Worm (Caenorhabditis elegans) whole organism, L4 larva: ENCODE measurements around the gene F54B11.11.
A peak's percentile ranks its signal among the peaks of the same experiment; 100 is the strongest.

Source experiments
- D1046.2 ChIP-seq: fragments of 200-800 bp; sonication (Bioruptor generic); IDR thresholded peaks from 2 replicates; pipeline ENCODE4 v1.3.6; 2022; ENCODE audit warnings: missing genetic modification characterization, missing compliant biosample characterization
- F26F4.8 ChIP-seq: fragments of 200-800 bp; sonication (Bioruptor generic); conservative IDR thresholded peaks from 2 replicates; pipeline ENCODE4 v1.3.6; 2022; ENCODE audit warnings: missing genetic modification characterization, missing compliant biosample characterization
- F37D6.2 ChIP-seq: sonication (generic microtip); optimal IDR thresholded peaks from 2 replicates; lab custom pipeline; 2016; ENCODE audit warnings: mild to moderate bottlenecking, missing genetic modification characterization, missing compliant biosample characterization
- T20F7.1 ChIP-seq: fragments of 200-800 bp; sonication (Bioruptor generic); optimal IDR thresholded peaks from 2 replicates; lab custom pipeline; 2018; ENCODE audit warnings: mild to moderate bottlenecking, missing genetic modification characterization, missing compliant biosample characterization
- Y105C5A.15 ChIP-seq: fragments of 200-800 bp; sonication (Bioruptor generic); IDR thresholded peaks from 2 replicates; pipeline ENCODE4 v1.3.6; 2022; ENCODE audit warnings: missing genetic modification characterization, missing compliant biosample characterization
- Y5F2A.4 ChIP-seq: fragments of 200-800 bp; sonication (Bioruptor generic); optimal IDR thresholded peaks from 2 replicates; lab custom pipeline; 2018; ENCODE audit warnings: mild to moderate bottlenecking, missing genetic modification characterization, missing compliant biosample characterization
- ZK546.5 ChIP-seq, 2 experiments: sonication (generic microtip); optimal IDR thresholded peaks; 2 replicates each; lab custom pipeline; 2017; ENCODE audit warnings: missing biosample characterization in 2 of 2, missing genetic modification characterization in 2 of 2
- attf-4 ChIP-seq: sonication (generic microtip); optimal IDR thresholded peaks from 3 replicates; lab custom pipeline; 2017; ENCODE audit warnings: missing biosample characterization, missing genetic modification characterization
- ceh-28 ChIP-seq: fragments of 150-350 bp; optimal IDR thresholded peaks from 2 replicates; lab custom pipeline; 2014; ENCODE audit warnings: missing biosample characterization, missing genetic modification reagents, missing genetic modification characterization
- ceh-32 ChIP-seq: sonication (generic microtip); optimal IDR thresholded peaks from 2 replicates; lab custom pipeline; 2016; ENCODE audit warnings: mild to moderate bottlenecking, missing genetic modification characterization, missing compliant biosample characterization; ENCODE audit not compliant: poor library complexity
- ceh-62 ChIP-seq: sonication (generic microtip); optimal IDR thresholded peaks from 2 replicates; lab custom pipeline; 2017; ENCODE audit warnings: missing biosample characterization, missing genetic modification characterization
- ceh-82 ChIP-seq: sonication (generic microtip); optimal IDR thresholded peaks from 2 replicates; lab custom pipeline; 2017; ENCODE audit warnings: missing biosample characterization, missing genetic modification characterization
- daf-16 ChIP-seq, 3 experiments: sonication (generic microtip); optimal IDR thresholded peaks; 2 replicates each; lab custom pipeline; 2016 to 2017; ENCODE audit warnings: missing genetic modification characterization in 3 of 3, missing genetic modification reagents in 3 of 3, mild to moderate bottlenecking in 2 of 3, missing compliant biosample characterization in 2 of 3, missing biosample characterization in 1 of 3, moderate library complexity in 1 of 3
- daf-8 ChIP-seq: fragments of 200-800 bp; sonication (Bioruptor generic); IDR thresholded peaks from 2 replicates; pipeline ENCODE4 v1.3.6; 2022; ENCODE audit warnings: missing genetic modification characterization, missing compliant biosample characterization
- dmd-6 ChIP-seq: fragments of 200-800 bp; sonication (Bioruptor generic); IDR thresholded peaks from 2 replicates; pipeline ENCODE4 v1.3.6; 2022; ENCODE audit warnings: missing genetic modification reagents, missing genetic modification characterization, missing compliant biosample characterization
- dmd-9 ChIP-seq: fragments of 200-800 bp; sonication (Bioruptor generic); IDR thresholded peaks from 2 replicates; pipeline ENCODE4 v1.3.6; 2022; ENCODE audit warnings: missing genetic modification reagents, missing genetic modification characterization, missing compliant biosample characterization
- fos-1 ChIP-seq: fragments of 150-350 bp; optimal IDR thresholded peaks from 2 replicates; lab custom pipeline; 2014; ENCODE audit warnings: missing biosample characterization, missing genetic modification characterization
- lim-7 ChIP-seq: fragments of 200-800 bp; sonication (Bioruptor generic); IDR thresholded peaks from 2 replicates; pipeline ENCODE4 v1.3.6; 2022; ENCODE audit warnings: missing genetic modification characterization, missing compliant biosample characterization
- lin-1 ChIP-seq: fragments of 200-800 bp; sonication (Bioruptor generic); IDR thresholded peaks from 2 replicates; pipeline ENCODE4 v1.3.6; 2022; ENCODE audit warnings: missing genetic modification reagents, missing genetic modification characterization, missing compliant biosample characterization
- lin-13 ChIP-seq: fragments of 150-350 bp; optimal IDR thresholded peaks from 2 replicates; lab custom pipeline; 2014; ENCODE audit warnings: missing biosample characterization, missing genetic modification reagents, missing genetic modification characterization
- lin-15B ChIP-seq: fragments of 150-350 bp; sonication (generic microtip); optimal IDR thresholded peaks from 3 replicates; lab custom pipeline; 2014; ENCODE audit warnings: missing biosample characterization, missing genetic modification characterization
- lin-39 ChIP-seq: fragments of 150-350 bp; optimal IDR thresholded peaks from 2 replicates; lab custom pipeline; 2014; ENCODE audit warnings: missing biosample characterization, missing genetic modification reagents, missing genetic modification characterization
- lsy-2 ChIP-seq, 2 experiments: fragments of 150-350 bp in 1 of 2; sonication (generic microtip) in 1 of 2; optimal IDR thresholded peaks; 2 replicates each; lab custom pipeline; 2014 to 2017; ENCODE audit warnings: missing biosample characterization in 2 of 2, missing genetic modification characterization in 2 of 2
- madf-5 ChIP-seq, 2 experiments: fragments of 200-800 bp; sonication (Bioruptor generic); IDR thresholded peaks; 2 replicates each; pipeline ENCODE4 v1.3.6; 2022; ENCODE audit warnings: missing compliant biosample characterization in 2 of 2, missing genetic modification characterization in 2 of 2
- madf-9 ChIP-seq: fragments of 200-800 bp; sonication (Bioruptor generic); conservative IDR thresholded peaks from 2 replicates; pipeline ENCODE4 v1.3.6; 2022; ENCODE audit warnings: missing genetic modification reagents, missing genetic modification characterization, missing compliant biosample characterization
- mes-2 ChIP-seq: sonication (generic microtip); optimal IDR thresholded peaks from 2 replicates; lab custom pipeline; 2016; ENCODE audit warnings: missing genotype, mild to moderate bottlenecking, missing genetic modification characterization, missing compliant biosample characterization; ENCODE audit not compliant: poor library complexity, severe bottlenecking
- mxl-3 ChIP-seq: fragments of 200-800 bp; sonication (Bioruptor generic); optimal IDR thresholded peaks from 2 replicates; lab custom pipeline; 2018; ENCODE audit warnings: mild to moderate bottlenecking, missing genetic modification characterization, missing compliant biosample characterization
- nhr-11 ChIP-seq: fragments of 150-350 bp; optimal IDR thresholded peaks from 2 replicates; lab custom pipeline; 2014; ENCODE audit warnings: missing biosample characterization, missing genetic modification characterization
- nhr-111 ChIP-seq: fragments of 200-800 bp; sonication (Bioruptor generic); optimal IDR thresholded peaks from 2 replicates; lab custom pipeline; 2018; ENCODE audit warnings: mild to moderate bottlenecking, missing genetic modification characterization, missing compliant biosample characterization
- pha-4 ChIP-seq, 2 experiments: fragments of 150-350 bp in 1 of 2; fragments of 200-800 bp in 1 of 2; sonication (Bioruptor generic) in 1 of 2; IDR thresholded peaks in 1 of 2; optimal IDR thresholded peaks in 1 of 2; 2 replicates each; pipeline versions ENCODE4 v1.3.6 to Lab custom; 2014 to 2022; ENCODE audit warnings: missing genetic modification characterization in 2 of 2, missing genetic modification reagents in 2 of 2, missing biosample characterization in 1 of 2, missing compliant biosample characterization in 1 of 2
- php-3 ChIP-seq: fragments of 200-800 bp; sonication (Bioruptor generic); IDR thresholded peaks from 2 replicates; pipeline ENCODE4 v1.3.6; 2022; ENCODE audit warnings: missing genetic modification reagents, missing genetic modification characterization, missing compliant biosample characterization
- pqm-1 ChIP-seq: sonication (generic microtip); optimal IDR thresholded peaks from 2 replicates; lab custom pipeline; 2017; ENCODE audit warnings: missing biosample characterization, missing genetic modification characterization
- sdz-12 ChIP-seq: fragments of 200-800 bp; sonication (Bioruptor generic); optimal IDR thresholded peaks from 2 replicates; lab custom pipeline; 2018; ENCODE audit warnings: mild to moderate bottlenecking, missing genetic modification characterization, missing compliant biosample characterization
- set-16 ChIP-seq: fragments of 200-800 bp; sonication (Bioruptor generic); IDR thresholded peaks from 2 replicates; pipeline ENCODE4 v1.3.6; 2022; ENCODE audit warnings: missing genetic modification reagents, missing genetic modification characterization, missing compliant biosample characterization
- spr-3 ChIP-seq: fragments of 200-800 bp; sonication (Bioruptor generic); optimal IDR thresholded peaks from 2 replicates; lab custom pipeline; 2018; ENCODE audit warnings: mild to moderate bottlenecking, missing genetic modification characterization, missing compliant biosample characterization
- tra-1 ChIP-seq: fragments of 200-800 bp; sonication (Bioruptor generic); IDR thresholded peaks from 2 replicates; pipeline ENCODE4 v1.3.6; 2022; ENCODE audit warnings: missing genetic modification reagents, missing genetic modification characterization, missing compliant biosample characterization
- unc-130 ChIP-seq: sonication (generic microtip); optimal IDR thresholded peaks from 2 replicates; lab custom pipeline; 2016; ENCODE audit warnings: missing genetic modification reagents, missing genetic modification characterization, missing compliant biosample characterization
- zip-11 ChIP-seq: fragments of 200-800 bp; sonication (Bioruptor generic); IDR thresholded peaks from 2 replicates; pipeline ENCODE4 v1.3.6; 2022; ENCODE audit warnings: missing genetic modification characterization, missing compliant biosample characterization
- ztf-11 ChIP-seq: fragments of 150-350 bp; optimal IDR thresholded peaks from 2 replicates; lab custom pipeline; 2014; ENCODE audit warnings: missing biosample characterization, missing genetic modification characterization
- ztf-7 ChIP-seq: fragments of 150-350 bp; optimal IDR thresholded peaks from 2 replicates; lab custom pipeline; 2014; ENCODE audit warnings: missing biosample characterization, missing genetic modification characterization

The F54B11.11 gene

DNA sequence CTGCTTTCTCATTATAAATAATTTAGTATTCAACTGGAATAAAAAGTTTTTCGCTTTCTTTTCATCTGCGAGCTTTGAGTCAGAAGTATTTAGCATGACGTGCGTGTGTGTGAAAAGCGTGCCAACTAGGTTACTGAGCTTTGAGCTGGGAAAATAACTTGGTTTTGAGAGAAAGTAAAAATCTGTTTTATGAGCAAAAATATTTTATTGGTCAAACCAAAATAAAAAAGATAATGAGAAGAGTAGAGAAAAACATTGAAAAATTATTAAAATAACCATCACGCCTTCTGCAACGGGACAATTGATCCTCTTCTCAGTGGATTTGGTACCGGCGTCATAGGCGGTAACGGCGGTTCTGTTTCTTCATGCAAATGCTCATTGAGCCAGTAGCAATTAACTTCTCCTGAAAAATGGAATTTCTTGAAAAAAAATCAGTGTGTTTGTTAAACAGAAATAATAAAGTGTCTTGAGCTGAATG lies 34.0 kb upstream of the F54B11.11 start (continued):
- TF ChIP-seq unc-130 (GFP tag; lab: Kevin White, UChicago) = no peak
- no peak for TF ChIP-seq Y105C5A.15
- no peak for TF ChIP-seq ceh-28
- no peak for TF ChIP-seq ceh-82 (tag; lab: Kevin White, UChicago)
- TF ChIP-seq lin-1 (GFP tag; lab: Robert Waterston, UW) = no peak
- TF ChIP-seq nhr-11 (tag; lab: Kevin White, UChicago) = no peak
- no peak for TF ChIP-seq set-16
- TF ChIP-seq lin-13 (GFP tag; lab: Kevin White, UChicago) = no peak
- peak; percentile 9; the same call in 1 of the 2 replicates for TF ChIP-seq dmd-6
- no peak for TF ChIP-seq daf-8
- 0 out of 2 replicates have a peak, but pooled peaks have one; percentile 19 for TF ChIP-seq tra-1 (GFP tag; lab: Robert Waterston, UW)
- TF ChIP-seq dmd-9 (GFP tag; lab: Robert Waterston, UW) = peak; percentile 58; the same call in 1 of the 2 replicates
- TF ChIP-seq lin-15B (tag; lab: Kevin White, UChicago) = no peak
- no peak for TF ChIP-seq ceh-62 (tag; lab: Kevin White, UChicago)
- no peak for TF ChIP-seq spr-3
- peak in 1 of 2 experiments; percentile 30 for TF ChIP-seq lsy-2 (tag; optimal IDR thresholded peaks at IDR 0.05; lab: Kevin White, UChicago)
- no peak for TF ChIP-seq T20F7.1 (GFP tag; lab: Kevin White, UChicago)
- TF ChIP-seq ztf-7 (tag; lab: Kevin White, UChicago) = no peak
- no peak for TF ChIP-seq attf-4 (tag; lab: Kevin White, UChicago)
- no peak for TF ChIP-seq nhr-111 (GFP tag; lab: Kevin White, UChicago)
- no peak for TF ChIP-seq ztf-11 (tag; lab: Kevin White, UChicago)
- TF ChIP-seq madf-5 (GFP tag; IDR thresholded peaks at IDR 0.05; lab: Robert Waterston, UW) = no peak
- TF ChIP-seq lin-39 (tag; lab: Kevin White, UChicago) = no peak
- TF ChIP-seq Y5F2A.4 (GFP tag; lab: Kevin White, UChicago) = no peak
- no peak for TF ChIP-seq ZK546.5 (tag; optimal IDR thresholded peaks at IDR 0.05; lab: Kevin White, UChicago)
- TF ChIP-seq sdz-12 (GFP tag; lab: Kevin White, UChicago) = no peak
- TF ChIP-seq daf-16 (GFP tag; optimal IDR thresholded peaks at IDR 0.05; lab: Kevin White, UChicago) = no peak
- no peak for TF ChIP-seq daf-16 (tag; optimal IDR thresholded peaks at IDR 0.05; lab: Kevin White, UChicago)
- TF ChIP-seq mes-2 (tag; lab: Kevin White, UChicago) = no peak
- no peak for TF ChIP-seq pha-4 (GFP tag; IDR thresholded peaks at IDR 0.05; lab: Robert Waterston, UW)
- no peak for TF ChIP-seq pha-4 (tag; optimal IDR thresholded peaks at IDR 0.05; lab: Kevin White, UChicago)
- TF ChIP-seq F26F4.8 (GFP tag; lab: Robert Waterston, UW) = no peak
- no peak for TF ChIP-seq zip-11 (GFP tag; lab: Robert Waterston, UW)
- TF ChIP-seq php-3 (GFP tag; lab: Robert Waterston, UW) = no peak
- no peak for TF ChIP-seq ceh-32 (tag; lab: Kevin White, UChicago)
- TF ChIP-seq lim-7 = no peak
- TF ChIP-seq pqm-1 = no peak
- TF ChIP-seq F37D6.2 (tag; lab: Kevin White, UChicago) = no peak
- TF ChIP-seq madf-9 = no peak
- TF ChIP-seq D1046.2 (GFP tag; lab: Robert Waterston, UW) = no peak
- TF ChIP-seq mxl-3 = no peak
- TF ChIP-seq fos-1 (tag; lab: Kevin White, UChicago) = no peak

ce11 chrX:13550890-13551289 lies 27.7 kb upstream of the F54B11.11 start, which contains the start of gene odr-1:
odr-1 (minus strand) TSS chrX:13550990.
- no peak for TF ChIP-seq Y5F2A.4 (GFP tag; lab: Kevin White, UChicago)
